Fruit fly (Drosophila melanogaster): ENCODE measurements around the gene CG17141.

The CG17141 gene

dm6 chr3R:22768633-22769032 lies 21.2 kb upstream of the CG17141 start, which contains the start of gene CG43091:
TSS of gene CG43091 (minus strand) at chr3R:22768733.
- TF ChIP-seq Awh (GFP tag; IDR thresholded peaks at IDR 0.05) (no peak), sens (GFP tag) (peak; percentile 37), BtbVII (GFP tag; optimal IDR thresholded peaks at IDR 0.05) (no peak)

- TF ChIP-seq sens (GFP tag) (peak; percentile 38), Fer3 (tag; optimal IDR thresholded peaks at IDR 0.05) (no peak)
Measured at dm6 chr3R:22767599-22767998, 20.2 kb upstream of the CG17141 start, which contains the start of gene CG13841. TSS of gene CG13841 (minus strand) at chr3R:22767699.

- TF ChIP-seq CG1603 (tag; optimal IDR thresholded peaks at IDR 0.05), result no peak
- TF ChIP-seq PHDP (tag; optimal IDR thresholded peaks at IDR 0.05), result no peak
- TF ChIP-seq Ets65A (GFP tag), result peak; percentile 23
Measured at dm6 chr3R:22766072-22766471, 18.7 kb upstream of the CG17141 start, which contains the start of gene Nepl15. TSS of gene Nepl15 (minus strand) at chr3R:22766172.

- TF ChIP-seq dpn (GFP tag; optimal IDR thresholded peaks at IDR 0.05), result no peak
- peak; percentile 46 for TF ChIP-seq CG34376 (GFP tag; optimal IDR thresholded peaks at IDR 0.05)
Measured at dm6 chr3R:22763587-22763986, 16.2 kb upstream of the CG17141 start, which contains the start of gene Nepl14. TSS of gene Nepl14 (minus strand) at chr3R:22763711.

dm6 chr3R:22760988-22761387 lies 13.6 kb upstream of the CG17141 start, which contains the start of gene Nepl13:
TSS of gene Nepl13 (minus strand) at chr3R:22761076.
- TF ChIP-seq z (GFP tag; IDR thresholded peaks at IDR 0.05) (no peak), CG34376 (GFP tag; optimal IDR thresholded peaks at IDR 0.05) (peak; percentile 52), prd (optimal IDR thresholded peaks at IDR 0.05) (no peak), prd (GFP tag; IDR thresholded peaks at IDR 0.05) (no peak), bbx (GFP tag; IDR thresholded peaks at IDR 0.05; ENCODE audit: partially characterized antibody) (no peak), sug (tag; optimal IDR thresholded peaks at IDR 0.05) (peak; percentile 0), kni (GFP tag; optimal IDR thresholded peaks at IDR 0.05) (no peak), pita (GFP tag; optimal IDR thresholded peaks at IDR 0.05) (no peak), CG2120 (GFP tag; optimal IDR thresholded peaks at IDR 0.05) (no peak), HmgZ (tag; optimal IDR thresholded peaks at IDR 0.05) (no peak)

dm6 chr3R:22757117-22757516 lies 9.7 kb upstream of the CG17141 start:
- no peak for TF ChIP-seq toy (GFP tag; IDR thresholded peaks at IDR 0.05)
- TF ChIP-seq HLHmδ (GFP tag; optimal IDR thresholded peaks at IDR 0.05), result no peak
- no peak for TF ChIP-seq Rx (GFP tag; IDR thresholded peaks at IDR 0.05)
- no peak for TF ChIP-seq cas (GFP tag; IDR thresholded peaks at IDR 0.05)
- peak; percentile 77 for TF ChIP-seq oc (tag; optimal IDR thresholded peaks at IDR 0.05)
- TF ChIP-seq CG2678 (tag; optimal IDR thresholded peaks at IDR 0.05), result no peak
- TF ChIP-seq sens (GFP tag), result peak; percentile 26
- TF ChIP-seq Pdp1 (GFP tag; optimal IDR thresholded peaks at IDR 0.05), result peak in 1 of 2 experiments; percentile 78

- TF ChIP-seq Hr78 (GFP tag; optimal IDR thresholded peaks at IDR 0.05), result no peak
- TF ChIP-seq CG30020 (tag; optimal IDR thresholded peaks at IDR 0.05), result no peak
- TF ChIP-seq Dip3 (GFP tag; optimal IDR thresholded peaks at IDR 0.05), result no peak
- TF ChIP-seq fd64A (GFP tag; optimal IDR thresholded peaks at IDR 0.05), result no peak
- no peak for TF ChIP-seq ash1 (GFP tag; optimal IDR thresholded peaks at IDR 0.05)
- TF ChIP-seq onecut (GFP tag; IDR thresholded peaks at IDR 0.05), result peak; percentile 5; the same call in 1 of the 2 replicates
- no peak for TF ChIP-seq az2 (GFP tag; optimal IDR thresholded peaks at IDR 0.05)
- TF ChIP-seq chinmo (GFP tag; IDR thresholded peaks at IDR 0.05; ENCODE audit: partially characterized antibody), result 0 out of 4 replicates have a peak, but pooled peaks have one; percentile 49
- TF ChIP-seq CG8944 (GFP tag; optimal IDR thresholded peaks at IDR 0.05), result no peak
- no peak for TF ChIP-seq croc (GFP tag; conservative IDR thresholded peaks at IDR 0.05)
- no peak for TF ChIP-seq CG32532 (GFP tag; IDR thresholded peaks at IDR 0.05)
- TF ChIP-seq Fer1 (GFP tag; optimal IDR thresholded peaks at IDR 0.05), result peak; percentile 3
- TF ChIP-seq sim (GFP tag; IDR thresholded peaks at IDR 0.05), result no peak
- peak; percentile 63; the same call in 1 of the 3 replicates for TF ChIP-seq so (GFP tag; IDR thresholded peaks at IDR 0.05)
- no peak for TF ChIP-seq Antp (GFP tag; optimal IDR thresholded peaks at IDR 0.05)
- TF ChIP-seq D19B (GFP tag; optimal IDR thresholded peaks at IDR 0.05), result no peak
Measured at dm6 chr3R:22756289-22756688, 8.9 kb upstream of the CG17141 start.
